Worm (Caenorhabditis elegans): ENCODE measurements around the gene ZK228.10.
"Not testable (repeated sequence)": the region's sequence is repeated elsewhere in the genome, so short reads cannot be mapped to it uniquely, and the experiment has no call there.

DNA sequence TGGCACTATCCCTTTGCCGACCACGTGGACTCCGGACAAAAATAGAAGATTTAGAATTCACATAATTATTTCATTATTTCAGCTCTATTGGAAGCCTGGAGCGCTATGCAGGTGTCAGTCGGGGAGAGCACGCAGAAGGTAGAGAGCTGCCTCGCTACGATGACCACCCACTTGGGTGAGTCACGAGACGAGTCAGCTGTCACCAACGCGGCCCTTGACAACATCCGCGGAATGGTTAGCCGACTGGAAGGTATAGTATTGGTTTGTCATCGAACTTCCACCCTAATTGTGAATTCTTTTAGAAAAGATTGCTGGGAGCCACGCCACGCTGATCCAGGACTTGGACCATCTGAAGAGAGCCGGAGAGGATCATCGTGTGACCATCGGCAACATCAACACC is 17.2 kb upstream of the ZK228.10 start, which contains the start of gene ZK262.9:
- TF ChIP-seq egl-27 (tag; optimal IDR thresholded peaks at IDR 0.05); aha-1 (tag; optimal IDR thresholded peaks at IDR 0.05); jun-1 (tag; optimal IDR thresholded peaks at IDR 0.05); snpc-4 (tag; optimal IDR thresholded peaks at IDR 0.05); ztf-4 (tag; optimal IDR thresholded peaks at IDR 0.05); nhr-11 (tag; optimal IDR thresholded peaks at IDR 0.05); swsn-7 (tag; optimal IDR thresholded peaks at IDR 0.05); mdl-1 (tag; optimal IDR thresholded peaks at IDR 0.05); nhr-237 (tag; optimal IDR thresholded peaks at IDR 0.05); ceh-88 (GFP tag; IDR thresholded peaks at IDR 0.05): not testable (repeated sequence)
